Worm (Caenorhabditis elegans): ENCODE measurements around the gene enri-2.
A peak's percentile ranks its signal among the peaks of the same experiment; 100 is the strongest.

enri-2 gene

DNA sequence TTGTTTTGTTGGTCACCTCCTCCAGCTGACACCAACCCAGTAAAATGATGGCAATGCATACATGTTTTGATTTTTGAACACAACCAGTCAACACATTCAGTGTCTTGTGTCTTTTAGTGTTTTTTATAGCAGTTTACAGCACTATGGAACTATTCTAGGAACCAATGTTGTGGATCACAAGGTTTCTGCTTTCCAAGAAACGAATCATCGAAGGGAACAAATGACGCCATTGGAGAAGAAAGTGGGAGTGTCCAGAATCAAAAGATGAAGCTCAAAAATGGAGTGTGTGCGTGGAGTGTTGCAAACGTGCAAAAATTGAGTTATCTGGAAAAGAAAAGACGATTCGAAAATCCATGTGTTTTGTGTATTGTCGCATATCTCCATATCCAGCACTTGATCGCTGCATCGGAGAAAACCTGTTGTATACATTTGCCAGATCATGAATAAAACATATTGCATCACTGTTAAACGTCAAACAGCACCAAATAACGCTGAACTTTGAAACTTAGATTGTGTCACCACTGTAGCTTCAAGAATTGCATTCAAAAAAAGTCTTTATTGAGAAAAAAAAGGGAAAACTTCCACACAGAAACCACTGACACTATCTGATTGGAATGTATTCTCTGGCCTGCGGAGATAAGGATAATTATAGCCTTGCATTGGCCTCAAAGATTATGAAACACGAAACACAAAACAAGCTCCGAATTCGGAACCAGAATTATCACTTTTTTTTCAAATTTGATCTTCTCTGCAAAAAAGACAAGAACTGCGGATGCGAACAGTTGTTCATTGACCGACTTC is 16.8 kb downstream of the enri-2 start (continued):
- TF ChIP-seq jun-1 (tag; optimal IDR thresholded peaks at IDR 0.05) = no peak
- peak; percentile 9 for TF ChIP-seq fkh-10 (GFP tag; optimal IDR thresholded peaks at IDR 0.05)
- TF ChIP-seq F10B5.3 (tag; optimal IDR thresholded peaks at IDR 0.05) = no peak
- TF ChIP-seq egl-43 (GFP tag; IDR thresholded peaks at IDR 0.05) = peak; percentile 66; the same call in 1 of the 2 replicates
- peak; percentile 39 for TF ChIP-seq hlh-11 (tag; optimal IDR thresholded peaks at IDR 0.05)
- peak in 1 of 2 experiments; percentile 82 for TF ChIP-seq hif-1 (tag; optimal IDR thresholded peaks at IDR 0.05)
- no peak for TF ChIP-seq T26A8.4 (GFP tag; IDR thresholded peaks at IDR 0.05)
- TF ChIP-seq mxl-2 (GFP tag; conservative IDR thresholded peaks at IDR 0.05) = peak; percentile 36; the same call in 1 of the 2 replicates
- no peak for TF ChIP-seq madf-5 (GFP tag; IDR thresholded peaks at IDR 0.05)
- no peak for TF ChIP-seq F44E2.7 (GFP tag; IDR thresholded peaks at IDR 0.05)
- no peak for TF ChIP-seq nhr-42 (GFP tag; IDR thresholded peaks at IDR 0.05)
- no peak for TF ChIP-seq dpl-1 (GFP tag; optimal IDR thresholded peaks at IDR 0.05)
- no peak for TF ChIP-seq skn-1 (tag; optimal IDR thresholded peaks at IDR 0.05)
- TF ChIP-seq nhr-77 (tag; optimal IDR thresholded peaks at IDR 0.05) = peak; percentile 61
- no peak for TF ChIP-seq ztf-7 (tag; optimal IDR thresholded peaks at IDR 0.05)
- no peak for TF ChIP-seq daf-19 (GFP tag; conservative IDR thresholded peaks at IDR 0.05)
- 0 out of 2 replicates have a peak, but pooled peaks have one; percentile 52 for TF ChIP-seq tra-1 (GFP tag; IDR thresholded peaks at IDR 0.05)
- TF ChIP-seq saeg-2 (GFP tag; IDR thresholded peaks at IDR 0.05) = 0 out of 2 replicates have a peak, but pooled peaks have one; percentile 31
- TF ChIP-seq daf-12 (tag; optimal IDR thresholded peaks at IDR 0.05) = no peak
- no peak for TF ChIP-seq pqm-1 (tag; optimal IDR thresholded peaks at IDR 0.05)
- TF ChIP-seq rbr-2 (tag; optimal IDR thresholded peaks at IDR 0.05) = no peak
- peak in 1 of 2 experiments; percentile 36 for TF ChIP-seq daf-16 (GFP tag; optimal IDR thresholded peaks at IDR 0.05)
- peak; percentile 28 for TF ChIP-seq daf-16 (tag; optimal IDR thresholded peaks at IDR 0.05)
- no peak for TF ChIP-seq zip-11 (GFP tag; IDR thresholded peaks at IDR 0.05)
- no peak for TF ChIP-seq R02D3.7 (tag; optimal IDR thresholded peaks at IDR 0.05)
- TF ChIP-seq mdt-29 (GFP tag; IDR thresholded peaks at IDR 0.05) = peak; percentile 30; the same call in 1 of the 2 replicates
- TF ChIP-seq nhr-28 (tag; optimal IDR thresholded peaks at IDR 0.05) = peak; percentile 91
- TF ChIP-seq dmd-9 (GFP tag; IDR thresholded peaks at IDR 0.05) = no peak
- peak; percentile 90 for TF ChIP-seq nhr-48 (tag; optimal IDR thresholded peaks at IDR 0.05)
- no peak for TF ChIP-seq spr-3 (GFP tag; optimal IDR thresholded peaks at IDR 0.05)
- TF ChIP-seq mep-1 (tag; optimal IDR thresholded peaks at IDR 0.05) = peak; percentile 25
- peak; percentile 97 for TF ChIP-seq nhr-11 (tag; optimal IDR thresholded peaks at IDR 0.05)
- TF ChIP-seq lin-38 (GFP tag; IDR thresholded peaks at IDR 0.05) = no peak
- no peak for TF ChIP-seq D1046.2 (GFP tag; IDR thresholded peaks at IDR 0.05)
- TF ChIP-seq tag-97 (GFP tag; IDR thresholded peaks at IDR 0.05) = no peak
- TF ChIP-seq lin-39 (tag; optimal IDR thresholded peaks at IDR 0.05) = no peak
- no peak for TF ChIP-seq F26F4.8 (GFP tag; conservative IDR thresholded peaks at IDR 0.05)
- TF ChIP-seq Y105C5A.15 (GFP tag; IDR thresholded peaks at IDR 0.05) = no peak
- no peak for TF ChIP-seq gei-8 (GFP tag; optimal IDR thresholded peaks at IDR 0.05)
- no peak for TF ChIP-seq ces-1 (GFP tag; optimal IDR thresholded peaks at IDR 0.05)
- peak; percentile 7 for TF ChIP-seq nhr-6 (tag; optimal IDR thresholded peaks at IDR 0.05)
- TF ChIP-seq Y48G9A.11 (GFP tag; IDR thresholded peaks at IDR 0.05) = no peak
- TF ChIP-seq aha-1 (tag) = peak; percentile 98
- no peak for TF ChIP-seq snpc-4 (tag; optimal IDR thresholded peaks at IDR 0.05)
- no peak for TF ChIP-seq mxl-3 (GFP tag; optimal IDR thresholded peaks at IDR 0.05)
- TF ChIP-seq nhr-237 (tag; optimal IDR thresholded peaks at IDR 0.05) = no peak
- no peak for TF ChIP-seq nhr-10 (tag; optimal IDR thresholded peaks at IDR 0.05)
- no peak for TF ChIP-seq lin-15B (tag; optimal IDR thresholded peaks at IDR 0.05)
- TF ChIP-seq ztf-11 (tag; optimal IDR thresholded peaks at IDR 0.05) = no peak
- TF ChIP-seq F37D6.2 (tag; optimal IDR thresholded peaks at IDR 0.05) = peak; percentile 77
- TF ChIP-seq snpc-1.2 (GFP tag; IDR thresholded peaks at IDR 0.05) = no peak
- no peak for TF ChIP-seq lin-29 (GFP tag; IDR thresholded peaks at IDR 0.05)

All from whole organism, L4 larva.